Fruit fly (Drosophila melanogaster): ENCODE measurements around the gene CG43740.
A peak's percentile ranks its signal among the peaks of the same experiment; 100 is the strongest.

CG43740 gene

DNA sequence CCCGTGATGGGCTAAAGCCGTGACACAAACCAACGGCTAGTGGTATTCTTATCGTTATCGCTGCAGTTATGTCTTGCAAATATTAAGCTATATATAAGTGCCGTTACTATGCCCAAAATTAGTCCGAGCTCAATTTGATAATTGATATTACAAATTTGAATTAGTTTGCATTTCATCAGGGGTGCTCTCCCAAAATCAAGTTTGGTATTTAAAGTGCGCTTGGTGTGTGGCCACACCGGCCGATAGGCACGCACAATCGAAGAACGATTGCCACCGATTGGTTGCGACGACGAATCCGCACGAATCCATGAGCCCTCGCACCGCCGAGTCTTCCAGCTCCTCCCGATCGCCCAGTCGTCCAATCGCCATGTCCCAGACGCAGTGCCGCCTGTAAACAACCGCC is 34.4 kb downstream of the CG43740 start, which contains the start of gene CG17841 (continued):
- TF ChIP-seq Awh (GFP tag; IDR thresholded peaks at IDR 0.05) (no peak), CG9932 (GFP tag; IDR thresholded peaks at IDR 0.05) (no peak), CG13296 (GFP tag; optimal IDR thresholded peaks at IDR 0.05) (no peak), CG7839 (tag; optimal IDR thresholded peaks at IDR 0.05) (no peak), lola (GFP tag; optimal IDR thresholded peaks at IDR 0.05) (no peak), B-H2 (GFP tag; optimal IDR thresholded peaks at IDR 0.05) (no peak), Taf1 (GFP tag; IDR thresholded peaks at IDR 0.05) (no peak), Gug (GFP tag; IDR thresholded peaks at IDR 0.05) (no peak), odd (GFP tag; optimal IDR thresholded peaks at IDR 0.05) (no peak), Rx (GFP tag; IDR thresholded peaks at IDR 0.05) (no peak), trh (GFP tag; optimal IDR thresholded peaks at IDR 0.05) (no peak), Opbp (GFP tag; IDR thresholded peaks at IDR 0.05; ENCODE audit: partially characterized antibody) (0 out of 3 replicates have a peak, but pooled peaks have one; percentile 50), BtbVII (GFP tag; optimal IDR thresholded peaks at IDR 0.05) (no peak), CG3995 (GFP tag; optimal IDR thresholded peaks at IDR 0.05) (no peak), Mrtf (GFP tag; IDR thresholded peaks at IDR 0.05) (no peak), CG32767 (GFP tag; IDR thresholded peaks at IDR 0.05) (no peak), HHEX (GFP tag; optimal IDR thresholded peaks at IDR 0.05) (no peak), CG17568 (GFP tag; optimal IDR thresholded peaks at IDR 0.05) (no peak), wdn (GFP tag; IDR thresholded peaks at IDR 0.05) (no peak), gfzf (GFP tag; optimal IDR thresholded peaks at IDR 0.05) (peak; percentile 86), sisA (GFP tag; IDR thresholded peaks at IDR 0.05) (no peak), CG2678 (tag; optimal IDR thresholded peaks at IDR 0.05) (no peak), Myb (GFP tag; optimal IDR thresholded peaks at IDR 0.05) (peak; percentile 80), bowl (GFP tag; IDR thresholded peaks at IDR 0.05) (no peak), CG4328 (GFP tag; optimal IDR thresholded peaks at IDR 0.05) (no peak), klu (GFP tag; IDR thresholded peaks at IDR 0.05) (no peak), CG4404 (GFP tag; IDR thresholded peaks at IDR 0.05) (no peak), CoRest (tag; optimal IDR thresholded peaks at IDR 0.05) (peak; percentile 48), CG32772 (GFP tag; IDR thresholded peaks at IDR 0.05) (no peak), pzg (GFP tag; optimal IDR thresholded peaks at IDR 0.05) (peak; percentile 89), Pdp1 (GFP tag; optimal IDR thresholded peaks at IDR 0.05) (peak in 1 of 2 experiments; percentile 38), Lim3 (GFP tag; IDR thresholded peaks at IDR 0.05) (no peak), gcm (GFP tag; optimal IDR thresholded peaks at IDR 0.05) (no peak), CG4854 (GFP tag; optimal IDR thresholded peaks at IDR 0.05) (no peak), CG12155 (GFP tag; optimal IDR thresholded peaks at IDR 0.05) (no peak), sens (GFP tag) (peak; percentile 84), dpn (GFP tag; optimal IDR thresholded peaks at IDR 0.05) (no peak), chn (GFP tag; optimal IDR thresholded peaks at IDR 0.05) (no peak), Xrp1 (GFP tag; IDR thresholded peaks at IDR 0.05) (no peak), CG31224 (GFP tag; IDR thresholded peaks at IDR 0.05) (no peak), lab (GFP tag; optimal IDR thresholded peaks at IDR 0.05) (peak; percentile 23), CG10565 (GFP tag; optimal IDR thresholded peaks at IDR 0.05) (no peak), CG5245 (GFP tag; optimal IDR thresholded peaks at IDR 0.05) (no peak), CG6254 (GFP tag; optimal IDR thresholded peaks at IDR 0.05) (no peak), CG10979 (tag; optimal IDR thresholded peaks at IDR 0.05) (no peak), wek (GFP tag; optimal IDR thresholded peaks at IDR 0.05) (peak; percentile 95), D (optimal IDR thresholded peaks at IDR 0.05) (no peak), D (GFP tag; optimal IDR thresholded peaks at IDR 0.05) (no peak), Ptx1 (GFP tag; IDR thresholded peaks at IDR 0.05) (no peak), CG10543 (GFP tag; optimal IDR thresholded peaks at IDR 0.05) (no peak), CG12236 (GFP tag; optimal IDR thresholded peaks at IDR 0.05) (no peak), gce (GFP tag; IDR thresholded peaks at IDR 0.05) (no peak)

Measured in whole organism, embryonic.